Fruit fly (Drosophila melanogaster) whole organism, prepupa: ENCODE measurements around the gene CG5386.

ENCODE experiments used
- CG10631 ChIP-seq: fragments of 200-800 bp; sonication (Bioruptor generic); optimal IDR thresholded peaks from 2 replicates; lab custom pipeline; 2016; ENCODE audit warnings: missing biosample characterization, missing genetic modification characterization
- CG10669 ChIP-seq: fragments of 200-800 bp; sonication (Bioruptor generic); optimal IDR thresholded peaks from 3 replicates; lab custom pipeline; 2018; ENCODE audit warnings: missing biosample characterization, mild to moderate bottlenecking, missing genetic modification characterization, moderate library complexity
- CG11762 ChIP-seq: fragments of 200-800 bp; sonication (Bioruptor generic); optimal IDR thresholded peaks from 3 replicates; lab custom pipeline; 2016; ENCODE audit warnings: missing biosample characterization, missing genetic modification characterization; ENCODE audit not compliant: insufficient read depth
- CG11902 ChIP-seq: fragments of 200-800 bp; sonication (Bioruptor generic); optimal IDR thresholded peaks from 3 replicates; lab custom pipeline; 2016; ENCODE audit warnings: missing biosample characterization, missing genetic modification characterization
- CG15336 ChIP-seq: fragments of 200-800 bp; sonication (Bioruptor generic); IDR thresholded peaks from 2 replicates; pipeline ENCODE4 v1.3.6; 2022; ENCODE audit warnings: missing biosample characterization, missing genetic modification characterization
- CG1621 ChIP-seq: fragments of 200-800 bp; sonication (Bioruptor generic); optimal IDR thresholded peaks from 3 replicates; lab custom pipeline; 2018; ENCODE audit warnings: missing biosample characterization, mild to moderate bottlenecking, missing genetic modification characterization
- CG16779 ChIP-seq: fragments of 200-800 bp; sonication (Bioruptor generic); optimal IDR thresholded peaks from 3 replicates; lab custom pipeline; 2017; ENCODE audit warnings: missing biosample characterization, mild to moderate bottlenecking, missing genetic modification characterization
- CG3032 ChIP-seq: fragments of 200-800 bp; optimal IDR thresholded peaks from 2 replicates; lab custom pipeline; 2019; ENCODE audit warnings: missing biosample characterization, mild to moderate bottlenecking, missing genetic modification characterization, moderate library complexity
- CG31627 ChIP-seq: fragments of 200-800 bp; sonication (Bioruptor generic); optimal IDR thresholded peaks from 3 replicates; lab custom pipeline; 2016; ENCODE audit warnings: missing biosample characterization, missing genetic modification characterization
- CG32006 ChIP-seq: fragments of 200-800 bp; sonication (Bioruptor generic); optimal IDR thresholded peaks from 3 replicates; lab custom pipeline; 2017; ENCODE audit warnings: missing biosample characterization, mild to moderate bottlenecking, missing genetic modification characterization
- CG34406 ChIP-seq: fragments of 200-800 bp; sonication (Bioruptor generic); optimal IDR thresholded peaks from 3 replicates; lab custom pipeline; 2016; ENCODE audit warnings: missing biosample characterization, missing genetic modification characterization
- CG3919 ChIP-seq: fragments of 200-800 bp; sonication (Bioruptor generic); optimal IDR thresholded peaks from 3 replicates; lab custom pipeline; 2016; ENCODE audit warnings: missing biosample characterization, missing genetic modification characterization
- CG4318 ChIP-seq: fragments of 200-800 bp; sonication (Bioruptor generic); optimal IDR thresholded peaks from 3 replicates; lab custom pipeline; 2017; ENCODE audit warnings: missing biosample characterization, mild to moderate bottlenecking, missing genetic modification characterization
- CG6163 ChIP-seq: fragments of 200-800 bp; sonication (Bioruptor generic); IDR thresholded peaks from 3 replicates; pipeline ENCODE4 v1.3.6; 2022; ENCODE audit warnings: missing biosample characterization, missing genetic modification characterization
- CG6276 ChIP-seq: fragments of 200-800 bp; sonication (Bioruptor generic); optimal IDR thresholded peaks from 2 replicates; lab custom pipeline; 2017; ENCODE audit warnings: missing biosample characterization, mild to moderate bottlenecking, missing genetic modification characterization
- CG6792 ChIP-seq: fragments of 200-800 bp; sonication (Bioruptor generic); optimal IDR thresholded peaks from 3 replicates; lab custom pipeline; 2016; ENCODE audit warnings: missing biosample characterization, missing genetic modification characterization
- CG6808 ChIP-seq: fragments of 200-800 bp; sonication (Bioruptor generic); optimal IDR thresholded peaks from 3 replicates; lab custom pipeline; 2017; ENCODE audit warnings: missing biosample characterization, missing genetic modification characterization, mild to moderate bottlenecking, moderate library complexity, missing genetic modification reagents
- CG6854 ChIP-seq: fragments of 200-800 bp; sonication (Bioruptor generic); optimal IDR thresholded peaks from 2 replicates; lab custom pipeline; 2017; ENCODE audit warnings: missing biosample characterization, mild to moderate bottlenecking, missing genetic modification characterization
- CG7368 ChIP-seq: fragments of 200-800 bp; sonication (Bioruptor generic); optimal IDR thresholded peaks from 3 replicates; lab custom pipeline; 2016; ENCODE audit warnings: missing biosample characterization, missing genetic modification characterization
- CG8319 ChIP-seq: fragments of 200-800 bp; sonication (Bioruptor generic); optimal IDR thresholded peaks from 3 replicates; lab custom pipeline; 2016; ENCODE audit warnings: missing biosample characterization, missing genetic modification characterization
- CG9139 ChIP-seq: fragments of 200-800 bp; sonication (Bioruptor generic); optimal IDR thresholded peaks from 3 replicates; lab custom pipeline; 2017; ENCODE audit warnings: missing biosample characterization, mild to moderate bottlenecking, missing genetic modification characterization
- Eip78C ChIP-seq: fragments of 200-800 bp; sonication (Bioruptor generic); peaks from one replicate; lab custom pipeline; 2016; ENCODE audit warnings: missing biosample characterization, missing genetic modification characterization
- Ets96B ChIP-seq: fragments of 200-800 bp; optimal IDR thresholded peaks from 2 replicates; lab custom pipeline; 2019; ENCODE audit warnings: missing biosample characterization, mild to moderate bottlenecking, missing genetic modification characterization, moderate library complexity
- Gug ChIP-seq: fragments of 200-800 bp; sonication (Bioruptor generic); IDR thresholded peaks from 2 replicates; pipeline ENCODE4 v1.3.6; 2022; ENCODE audit warnings: missing biosample characterization, missing genetic modification characterization
- Hr38 ChIP-seq: sonication (Bioruptor generic); optimal IDR thresholded peaks from 2 replicates; lab custom pipeline; 2016; ENCODE audit warnings: missing biosample characterization, missing genetic modification characterization
- Hr39 ChIP-seq: fragments of 200-800 bp; sonication (Bioruptor generic); optimal IDR thresholded peaks from 2 replicates; lab custom pipeline; 2016; ENCODE audit warnings: missing biosample characterization, missing genetic modification characterization
- Hr4 ChIP-seq: fragments of 200-800 bp; sonication (Bioruptor generic); optimal IDR thresholded peaks from 3 replicates; lab custom pipeline; 2016; ENCODE audit warnings: missing biosample characterization, missing genetic modification characterization
- Lpt ChIP-seq: fragments of 200-800 bp; sonication (Bioruptor generic); optimal IDR thresholded peaks from 3 replicates; lab custom pipeline; 2016; ENCODE audit warnings: missing biosample characterization, missing genetic modification characterization
- Met ChIP-seq: fragments of 200-800 bp; sonication (Bioruptor generic); optimal IDR thresholded peaks from 3 replicates; lab custom pipeline; 2016; ENCODE audit warnings: missing biosample characterization, missing genetic modification characterization
- OdsH ChIP-seq: fragments of 200-800 bp; sonication (Bioruptor generic); optimal IDR thresholded peaks from 3 replicates; lab custom pipeline; 2016; ENCODE audit warnings: missing biosample characterization, missing genetic modification characterization
- Sox14 ChIP-seq: fragments of 200-800 bp; sonication (Bioruptor generic); optimal IDR thresholded peaks from 3 replicates; lab custom pipeline; 2016; ENCODE audit warnings: missing biosample characterization, missing genetic modification characterization
- achi ChIP-seq: fragments of 200-800 bp; sonication (Bioruptor generic); optimal IDR thresholded peaks from 3 replicates; lab custom pipeline; 2016; ENCODE audit warnings: missing biosample characterization, missing genetic modification characterization
- acj6 ChIP-seq: fragments of 200-800 bp; sonication (Bioruptor generic); optimal IDR thresholded peaks from 3 replicates; lab custom pipeline; 2016; ENCODE audit warnings: missing biosample characterization, missing genetic modification characterization
- cyc ChIP-seq: fragments of 200-800 bp; sonication (Bioruptor generic); optimal IDR thresholded peaks from 3 replicates; lab custom pipeline; 2016; ENCODE audit warnings: missing biosample characterization, missing genetic modification characterization
- dac ChIP-seq: fragments of 200-800 bp; sonication (Bioruptor generic); optimal IDR thresholded peaks from 2 replicates; lab custom pipeline; 2017; ENCODE audit warnings: missing biosample characterization, mild to moderate bottlenecking, missing genetic modification characterization
- dsx ChIP-seq: fragments of 200-800 bp; optimal IDR thresholded peaks from 3 replicates; lab custom pipeline; 2019; ENCODE audit warnings: missing biosample characterization, mild to moderate bottlenecking, missing genetic modification characterization, moderate library complexity; ENCODE audit not compliant: poor library complexity, severe bottlenecking
- eg ChIP-seq: fragments of 200-800 bp; sonication (Bioruptor generic); IDR thresholded peaks from 3 replicates; pipeline ENCODE4 v1.3.6; 2022; ENCODE audit warnings: missing biosample characterization, missing genetic modification characterization
- esn ChIP-seq: fragments of 200-800 bp; sonication (Bioruptor generic); optimal IDR thresholded peaks from 2 replicates; lab custom pipeline; 2016; ENCODE audit warnings: missing biosample characterization, mild to moderate bottlenecking, missing genetic modification characterization, moderate library complexity
- fd59A ChIP-seq: fragments of 200-800 bp; sonication (Bioruptor generic); optimal IDR thresholded peaks from 2 replicates; lab custom pipeline; 2017; ENCODE audit warnings: missing biosample characterization, mild to moderate bottlenecking, missing genetic modification characterization, missing genetic modification reagents
- fd85E ChIP-seq: fragments of 200-800 bp; sonication (Bioruptor generic); optimal IDR thresholded peaks from 3 replicates; lab custom pipeline; 2016; ENCODE audit warnings: missing biosample characterization, missing genetic modification characterization
- fkh ChIP-seq: fragments of 200-800 bp; sonication (Bioruptor generic); optimal IDR thresholded peaks from 3 replicates; lab custom pipeline; 2017; ENCODE audit warnings: missing biosample characterization, mild to moderate bottlenecking, missing genetic modification characterization, moderate library complexity
- lz ChIP-seq: fragments of 200-800 bp; sonication (Bioruptor generic); optimal IDR thresholded peaks from 3 replicates; lab custom pipeline; 2016; ENCODE audit warnings: missing biosample characterization, missing genetic modification characterization
- net ChIP-seq: fragments of 200-800 bp; sonication (Bioruptor generic); optimal IDR thresholded peaks from 3 replicates; lab custom pipeline; 2016; ENCODE audit warnings: missing biosample characterization, missing genetic modification characterization
- pdm3 ChIP-seq: fragments of 200-800 bp; sonication (Bioruptor generic); optimal IDR thresholded peaks from 3 replicates; lab custom pipeline; 2016; ENCODE audit warnings: missing biosample characterization, missing genetic modification characterization
- ss ChIP-seq, 2 experiments: fragments of 200-800 bp; sonication (Bioruptor generic); optimal IDR thresholded peaks; 2 replicates in 1 of 2; 3 replicates in 1 of 2; lab custom pipeline; 2017 to 2018; ENCODE audit warnings: mild to moderate bottlenecking in 2 of 2, missing biosample characterization in 2 of 2, missing genetic modification characterization in 2 of 2, moderate library complexity in 1 of 2
- svp ChIP-seq: fragments of 200-800 bp; sonication (Bioruptor generic); peaks from one replicate; lab custom pipeline; 2016; ENCODE audit warnings: missing biosample characterization, missing genetic modification characterization
- topi ChIP-seq: fragments of 200-800 bp; sonication (Bioruptor generic); optimal IDR thresholded peaks from 3 replicates; lab custom pipeline; 2016; ENCODE audit warnings: missing biosample characterization, missing genetic modification characterization
- vri ChIP-seq: fragments of 200-800 bp; sonication (Bioruptor generic); optimal IDR thresholded peaks from 3 replicates; lab custom pipeline; 2016; ENCODE audit warnings: missing biosample characterization, mild to moderate bottlenecking, missing genetic modification characterization

The CG5386 gene

DNA sequence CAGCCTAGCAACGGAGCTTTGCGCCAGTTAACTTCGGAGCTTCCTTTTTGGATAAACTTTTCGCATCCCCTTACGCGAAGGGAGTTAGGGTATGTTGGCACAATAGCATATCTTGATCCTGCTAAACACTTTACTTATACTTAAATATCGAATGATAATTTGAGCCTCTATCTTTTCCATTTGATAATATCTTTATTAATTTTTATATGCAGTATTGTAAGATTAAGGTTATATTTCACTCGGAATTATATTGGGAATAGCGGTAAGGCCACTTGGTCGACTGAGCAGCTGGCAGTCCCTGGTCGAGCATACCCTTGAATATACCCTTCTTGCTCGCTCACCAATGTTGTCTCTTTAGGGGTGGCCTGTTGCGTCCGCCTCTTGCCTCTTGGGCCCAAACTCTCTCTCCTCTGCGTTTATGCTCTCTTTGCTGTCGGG is 26.7 kb upstream of the CG5386 start (continued):
- peak; percentile 38 for TF ChIP-seq Sox14 (GFP tag; lab: Kevin White, UChicago)
- TF ChIP-seq Ets96B (tag; lab: Kevin White, UChicago): peak; percentile 42
- peak; percentile 75 for TF ChIP-seq esn
- TF ChIP-seq fd85E (GFP tag; lab: Kevin White, UChicago): no peak
- peak; percentile 58 for TF ChIP-seq achi (GFP tag; lab: Kevin White, UChicago)
- TF ChIP-seq ss (GFP tag; optimal IDR thresholded peaks at IDR 0.05; lab: Kevin White, UChicago): no peak
- peak; percentile 2 for TF ChIP-seq vri (GFP tag; lab: Kevin White, UChicago)
- TF ChIP-seq CG3919 (GFP tag; lab: Kevin White, UChicago): peak; percentile 60
- TF ChIP-seq Hr38 (GFP tag; lab: Kevin White, UChicago): no peak
- TF ChIP-seq CG15336 (GFP tag; lab: Robert Waterston, UW): peak; percentile 82
- TF ChIP-seq CG32006 (GFP tag; lab: Kevin White, UChicago): peak; percentile 67
- peak; percentile 66 for TF ChIP-seq svp (GFP tag; lab: Kevin White, UChicago)
- TF ChIP-seq pdm3: no peak
- TF ChIP-seq CG6276 (GFP tag; lab: Kevin White, UChicago): no peak
- peak; percentile 54 for TF ChIP-seq fkh
- peak; percentile 64 for TF ChIP-seq net (GFP tag; lab: Kevin White, UChicago)
- no peak for TF ChIP-seq CG1621 (tag; lab: Kevin White, UChicago)
- TF ChIP-seq Hr39 (GFP tag; lab: Kevin White, UChicago): peak; percentile 37
- peak; percentile 5 for TF ChIP-seq dsx
- TF ChIP-seq Gug (GFP tag; lab: Robert Waterston, UW): peak; percentile 61
- no peak for TF ChIP-seq dac
- peak; percentile 39 for TF ChIP-seq CG3032
- TF ChIP-seq CG31627 (GFP tag; lab: Kevin White, UChicago): peak; percentile 46

DNA sequence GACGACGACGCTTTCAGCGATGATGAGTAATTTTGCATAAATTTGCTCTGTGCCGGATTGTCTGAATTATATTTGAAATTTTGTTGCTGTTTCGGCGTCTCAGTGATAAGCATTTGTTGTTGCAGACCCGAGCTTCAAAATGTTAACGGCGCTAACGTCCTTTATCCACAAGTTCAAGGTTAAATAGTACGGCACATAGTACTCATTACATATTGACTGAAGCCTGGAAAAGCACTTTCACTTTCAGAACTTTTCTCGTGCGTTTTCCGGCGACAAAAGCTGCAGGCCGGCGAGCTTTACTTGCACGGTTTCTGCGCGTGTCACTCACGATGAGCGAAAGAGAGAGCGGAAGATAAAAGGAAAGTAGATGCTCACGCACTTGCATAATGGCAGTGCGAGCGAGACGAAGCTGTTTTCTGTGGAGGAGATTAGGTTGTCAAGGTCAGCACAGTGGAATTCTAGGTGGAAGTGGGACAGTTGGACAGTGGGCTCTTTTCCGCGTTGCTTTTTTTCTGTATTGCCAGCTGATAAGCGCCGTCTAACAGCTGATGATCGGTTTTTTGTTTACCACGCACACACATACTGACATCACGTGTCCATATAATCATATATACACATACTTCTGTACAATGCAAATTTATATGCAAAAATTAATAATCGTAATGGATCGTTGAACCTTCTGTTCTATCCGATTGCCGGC is 26.2 kb upstream of the CG5386 start:
- no peak for TF ChIP-seq pdm3
- no peak for TF ChIP-seq lz
- no peak for TF ChIP-seq Lpt (GFP tag; lab: Kevin White, UChicago)
- no peak for TF ChIP-seq fd59A
- TF ChIP-seq CG6854 (GFP tag; lab: Kevin White, UChicago): no peak
- no peak for TF ChIP-seq Met
- TF ChIP-seq CG6792 (GFP tag; lab: Kevin White, UChicago): no peak
- TF ChIP-seq CG6808: no peak
- no peak for TF ChIP-seq achi (GFP tag; lab: Kevin White, UChicago)
- no peak for TF ChIP-seq ss (GFP tag; optimal IDR thresholded peaks at IDR 0.05; lab: Kevin White, UChicago)
- no peak for TF ChIP-seq CG10631 (GFP tag; lab: Kevin White, UChicago)
- no peak for TF ChIP-seq OdsH (GFP tag; lab: Kevin White, UChicago)
- no peak for TF ChIP-seq fd85E (GFP tag; lab: Kevin White, UChicago)
- TF ChIP-seq CG32006 (GFP tag; lab: Kevin White, UChicago): no peak
- TF ChIP-seq cyc: no peak
- no peak for TF ChIP-seq CG16779
- TF ChIP-seq CG11902 (GFP tag; lab: Kevin White, UChicago): no peak
- TF ChIP-seq Eip78C (GFP tag; lab: Kevin White, UChicago): no peak
- TF ChIP-seq topi: no peak
- no peak for TF ChIP-seq CG3032
- TF ChIP-seq CG31627 (GFP tag; lab: Kevin White, UChicago): no peak
- TF ChIP-seq acj6: no peak
- TF ChIP-seq Hr39 (GFP tag; lab: Kevin White, UChicago): peak; percentile 32
- no peak for TF ChIP-seq CG7368 (GFP tag; lab: Kevin White, UChicago)
- peak; percentile 7; the same call in 2 of the 3 replicates for TF ChIP-seq eg (GFP tag; lab: Robert Waterston, UW)
- TF ChIP-seq CG1621 (tag; lab: Kevin White, UChicago): no peak
- no peak for TF ChIP-seq CG10669
- peak; percentile 83 for TF ChIP-seq vri (GFP tag; lab: Kevin White, UChicago)
- TF ChIP-seq CG34406 (GFP tag; lab: Kevin White, UChicago): no peak
- TF ChIP-seq CG6163 (GFP tag; lab: Robert Waterston, UW): peak; percentile 30; the same call in 2 of the 3 replicates
- no peak for TF ChIP-seq Hr4 (GFP tag; lab: Kevin White, UChicago)
- TF ChIP-seq CG9139: no peak
- TF ChIP-seq Gug (GFP tag; lab: Robert Waterston, UW): no peak
- no peak for TF ChIP-seq esn
- no peak for TF ChIP-seq CG8319 (GFP tag; lab: Kevin White, UChicago)
- TF ChIP-seq CG4318 (GFP tag; lab: Kevin White, UChicago): no peak
- TF ChIP-seq CG11762 (GFP tag; lab: Kevin White, UChicago): peak; percentile 1
- peak; percentile 33; the same call in 1 of the 2 replicates for TF ChIP-seq CG15336 (GFP tag; lab: Robert Waterston, UW)
